Fruit fly (Drosophila melanogaster) whole organism, wandering third instar larva: ENCODE results near the gene Ced-12.

ENCODE experiments used
- CG9705 ChIP-seq: fragments of 200-800 bp; sonication (Bioruptor generic); optimal IDR thresholded peaks from 2 replicates; lab custom pipeline; 2018; ENCODE audit warnings: missing biosample characterization, mild to moderate bottlenecking, missing genetic modification characterization
- HLH106 ChIP-seq: fragments of 200-800 bp; optimal IDR thresholded peaks from 3 replicates; lab custom pipeline; 2019; ENCODE audit warnings: missing biosample characterization, mild to moderate bottlenecking, missing genetic modification characterization, moderate library complexity
- Hr83 ChIP-seq: fragments of 200-300 bp; sonication (Bioruptor generic); optimal IDR thresholded peaks from 2 replicates; lab custom pipeline; 2016; ENCODE audit warnings: missing biosample characterization, mild to moderate bottlenecking, missing genetic modification characterization, moderate library complexity; ENCODE audit not compliant: poor library complexity, severe bottlenecking
- Mio ChIP-seq: sonication (Bioruptor generic); optimal IDR thresholded peaks from 2 replicates; lab custom pipeline; 2016; ENCODE audit warnings: missing biosample characterization, missing genetic modification characterization
- Myc ChIP-seq: fragments of >200 bp; optimal IDR thresholded peaks from 2 replicates; lab custom pipeline; 2017
- OdsH ChIP-seq: fragments of 200-800 bp; sonication (Bioruptor generic); optimal IDR thresholded peaks from 2 replicates; lab custom pipeline; 2016; ENCODE audit warnings: missing biosample characterization, mild to moderate bottlenecking, missing genetic modification characterization
- Sp1 ChIP-seq: fragments of 200-800 bp; sonication (Bioruptor generic); optimal IDR thresholded peaks from 3 replicates; lab custom pipeline; 2019; ENCODE audit warnings: missing biosample characterization, mild to moderate bottlenecking, missing genetic modification characterization, moderate library complexity
- br ChIP-seq: fragments of 200-800 bp; sonication (Bioruptor generic); optimal IDR thresholded peaks from 2 replicates; lab custom pipeline; 2016; ENCODE audit warnings: missing biosample characterization, missing genetic modification characterization
- dl ChIP-seq, 2 experiments: fragments of 175-275, 200-275 bp in 1 of 2; fragments of 200-275 bp in 1 of 2; sonication (Bioruptor generic); optimal IDR thresholded peaks; lab custom pipeline; 2018; ENCODE audit warnings: mild to moderate bottlenecking in 2 of 2, missing biosample characterization in 2 of 2, missing genetic modification characterization in 2 of 2, moderate library complexity in 2 of 2; ENCODE audit not compliant: partially characterized antibody in 2 of 2, insufficient read depth in 1 of 2
- h ChIP-seq: fragments of 200-800 bp; sonication (Bioruptor generic); optimal IDR thresholded peaks from 3 replicates; lab custom pipeline; 2016; ENCODE audit warnings: missing biosample characterization, mild to moderate bottlenecking, missing genetic modification characterization
- pan ChIP-seq: fragments of >200 bp; optimal IDR thresholded peaks from 2 replicates; lab custom pipeline; 2017
- usp ChIP-seq: fragments of >200 bp; optimal IDR thresholded peaks from 2 replicates; lab custom pipeline; 2017; ENCODE audit warnings: missing biosample characterization, missing genetic modification characterization

DNA sequence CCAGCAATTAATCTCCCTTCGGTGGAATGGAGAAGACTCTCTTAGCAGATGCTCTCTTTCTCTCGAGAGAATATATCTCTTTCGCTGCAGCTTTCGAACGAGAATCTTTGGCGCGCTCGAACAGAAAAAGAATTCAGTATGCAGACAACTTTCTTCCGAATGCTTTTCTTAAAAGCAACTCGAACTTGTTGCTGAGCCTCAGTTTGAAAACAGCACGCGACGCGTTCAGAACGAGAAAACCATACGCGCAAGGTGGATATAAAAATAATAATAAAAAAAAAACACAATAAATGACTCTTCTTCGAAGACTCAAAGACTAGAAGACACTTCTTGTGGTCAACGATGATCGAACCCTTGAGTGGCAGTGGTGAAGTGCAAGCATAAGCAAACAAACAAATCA is 16.5 kb downstream of the Ced-12 start, which contains the start of gene CG17211:
- TF ChIP-seq br (GFP tag; lab: Kevin White, UChicago), result no peak
- no peak for TF ChIP-seq usp (GFP tag; lab: Kevin White, UChicago)
- TF ChIP-seq pan (lab: Kevin White, UChicago), result no peak
- no peak for TF ChIP-seq OdsH (GFP tag; lab: Kevin White, UChicago)
- no peak for TF ChIP-seq HLH106 (tag; lab: Kevin White, UChicago)
- TF ChIP-seq h, result no peak
- no peak for TF ChIP-seq Sp1 (GFP tag; lab: Kevin White, UChicago)
- TF ChIP-seq Mio (GFP tag; lab: Kevin White, UChicago), result no peak
- no peak for TF ChIP-seq Hr83 (GFP tag; lab: Kevin White, UChicago)
- no peak for TF ChIP-seq Myc (lab: Kevin White, UChicago)
- TF ChIP-seq CG9705 (GFP tag; lab: Kevin White, UChicago), result no peak
- TF ChIP-seq dl (GFP tag; optimal IDR thresholded peaks at IDR 0.05; lab: Kevin White, UChicago; ENCODE audit: insufficient read depth in 1 of 2, partially characterized antibody in 2 of 2), result no peak
